Worm (Caenorhabditis elegans) whole organism, young adult: Measurements from ENCODE around the gene ugt-32.

Experiments
- B0019.2 ChIP-seq: fragments of 200-800 bp; sonication (Bioruptor generic); conservative IDR thresholded peaks from 2 replicates; pipeline ENCODE4 v1.3.6; 2022; ENCODE audit warnings: missing genetic modification reagents, missing genetic modification characterization, missing compliant biosample characterization
- B0261.1 ChIP-seq: sonication (generic microtip); optimal IDR thresholded peaks from 2 replicates; lab custom pipeline; 2016; ENCODE audit warnings: mild to moderate bottlenecking, missing genetic modification characterization, moderate library complexity, missing compliant biosample characterization
- D2030.7 ChIP-seq: fragments of 200-800 bp; sonication (Bioruptor generic); IDR thresholded peaks from 2 replicates; pipeline ENCODE4 v1.3.6; 2022; ENCODE audit warnings: missing genetic modification reagents, missing genetic modification characterization, missing compliant biosample characterization
- F33H1.4 ChIP-seq: fragments of 200-800 bp; sonication (Bioruptor generic); IDR thresholded peaks from 2 replicates; pipeline ENCODE4 v1.3.6; 2022; ENCODE audit warnings: missing genetic modification reagents, missing genetic modification characterization, missing compliant biosample characterization
- F57C9.4 ChIP-seq: sonication (generic microtip); optimal IDR thresholded peaks from 2 replicates; lab custom pipeline; 2017; ENCODE audit warnings: mild to moderate bottlenecking, missing genetic modification characterization, missing compliant biosample characterization
- atf-7 ChIP-seq: sonication (generic microtip); optimal IDR thresholded peaks from 2 replicates; lab custom pipeline; 2017; ENCODE audit warnings: mild to moderate bottlenecking, missing genetic modification characterization, missing compliant biosample characterization
- ceh-100 ChIP-seq: fragments of 200-800 bp; sonication (Bioruptor generic); IDR thresholded peaks from 2 replicates; pipeline ENCODE4 v1.3.6; 2022; ENCODE audit warnings: missing genetic modification reagents, missing genetic modification characterization, missing compliant biosample characterization
- mcd-1 ChIP-seq: fragments of 200-800 bp; sonication (Bioruptor generic); IDR thresholded peaks from 2 replicates; pipeline ENCODE4 v1.3.6; 2022; ENCODE audit warnings: missing genetic modification reagents, missing genetic modification characterization, missing compliant biosample characterization
- nhr-179 ChIP-seq: sonication (generic microtip); optimal IDR thresholded peaks from 2 replicates; lab custom pipeline; 2016; ENCODE audit warnings: mild to moderate bottlenecking, missing genetic modification characterization, missing compliant biosample characterization
- sptf-2 ChIP-seq: fragments of 200-800 bp; sonication (Bioruptor generic); optimal IDR thresholded peaks from 2 replicates; lab custom pipeline; 2018; ENCODE audit warnings: mild to moderate bottlenecking, missing genetic modification characterization, missing compliant biosample characterization
- ztf-18 ChIP-seq: sonication (generic microtip); optimal IDR thresholded peaks from 2 replicates; lab custom pipeline; 2016; ENCODE audit warnings: missing genotype, mild to moderate bottlenecking, missing genetic modification characterization, missing compliant biosample characterization
- ztf-28 ChIP-seq: fragments of 200-800 bp; sonication (Bioruptor generic); IDR thresholded peaks from 2 replicates; pipeline ENCODE4 v1.3.6; 2022; ENCODE audit warnings: missing genetic modification reagents, missing genetic modification characterization, missing compliant biosample characterization

ugt-32 gene

DNA sequence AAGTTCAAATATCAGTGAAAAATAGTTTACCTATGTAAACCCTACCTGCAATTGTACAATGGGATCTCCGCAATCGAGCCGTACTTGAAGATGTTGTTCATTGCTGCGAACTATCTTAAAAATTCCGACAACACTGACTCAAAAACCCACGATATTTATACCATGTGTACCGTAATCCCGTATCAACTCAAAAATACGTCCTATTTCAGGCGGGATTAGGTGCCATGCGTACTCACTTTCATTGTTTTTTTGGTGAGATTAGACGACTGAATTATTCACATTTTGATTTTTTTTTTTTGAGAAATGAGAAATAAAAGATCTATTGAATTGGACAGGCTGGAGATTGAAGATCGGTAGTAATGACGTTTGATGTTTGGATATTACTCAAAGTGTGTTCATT, 43.4 kb downstream of the ugt-32 start, which contains the start of gene srt-30:
TSS of gene srt-30 (minus strand) at position 101 of the 400 bp plus-strand sequence.
- TF ChIP-seq nhr-179 (tag; lab: Kevin White, UChicago) = no peak
- no peak for TF ChIP-seq ceh-100 (GFP tag; lab: Robert Waterston, UW)
- TF ChIP-seq F33H1.4 = no peak
- TF ChIP-seq sptf-2 (GFP tag; lab: Kevin White, UChicago) = no peak
- TF ChIP-seq ztf-28 (GFP tag; lab: Robert Waterston, UW) = no peak
- TF ChIP-seq atf-7 (tag; lab: Kevin White, UChicago) = no peak
- no peak for TF ChIP-seq ztf-18
- no peak for TF ChIP-seq B0261.1 (tag; lab: Kevin White, UChicago)

DNA sequence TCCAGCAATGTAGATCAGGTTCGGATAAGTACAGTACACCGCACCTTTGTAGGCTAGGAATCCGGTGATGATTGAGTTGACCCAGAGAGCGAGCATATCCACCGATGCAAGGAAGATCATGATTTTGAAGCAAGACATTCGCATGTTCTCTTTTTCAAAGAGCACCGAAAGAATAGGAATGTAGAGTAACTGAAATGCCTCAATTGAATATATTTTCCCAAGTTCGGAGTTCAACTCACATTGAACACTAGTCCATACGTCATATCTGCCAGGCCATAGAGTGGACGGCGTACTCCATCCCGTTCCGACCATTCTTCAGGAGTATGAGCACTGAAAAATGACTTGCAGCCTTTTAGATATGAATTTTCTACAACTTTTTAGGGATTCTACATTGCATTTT, 44.1 kb downstream of the ugt-32 start:
- no peak for TF ChIP-seq D2030.7 (GFP tag; lab: Robert Waterston, UW)
- no peak for TF ChIP-seq F57C9.4 (tag; lab: Kevin White, UChicago)
- TF ChIP-seq mcd-1 (GFP tag; lab: Robert Waterston, UW) = no peak
- TF ChIP-seq B0019.2 = no peak
